Fruit fly (Drosophila melanogaster) whole organism, embryonic: ENCODE results near the gene CG8034.

ENCODE experiments used
- Abd-B ChIP-seq: fragments of 200-800 bp; sonication (Bioruptor generic); optimal IDR thresholded peaks from 2 replicates; lab custom pipeline; 2018; ENCODE audit warnings: missing biosample characterization, mild to moderate bottlenecking, missing genetic modification characterization, moderate library complexity
- BEAF-32 ChIP-seq: fragments of 200-800 bp; sonication (Bioruptor generic); optimal IDR thresholded peaks from 3 replicates; lab custom pipeline; 2017; ENCODE audit warnings: missing biosample characterization, missing genetic modification characterization, mild to moderate bottlenecking, moderate library complexity, missing genetic modification reagents
- Blimp-1 ChIP-seq: fragments of 200-800 bp; sonication (Bioruptor generic); optimal IDR thresholded peaks from 3 replicates; lab custom pipeline; 2018; ENCODE audit warnings: missing biosample characterization, missing genetic modification characterization, mild to moderate bottlenecking, moderate library complexity, missing genetic modification reagents
- CG10267 ChIP-seq: fragments of 200-800 bp; sonication (Bioruptor generic); optimal IDR thresholded peaks from 2 replicates; lab custom pipeline; 2018; ENCODE audit warnings: missing biosample characterization, mild to moderate bottlenecking, missing genetic modification characterization, moderate library complexity
- CG10274 ChIP-seq: fragments of 200-800 bp; sonication (Bioruptor generic); optimal IDR thresholded peaks from 3 replicates; lab custom pipeline; 2017; ENCODE audit warnings: missing biosample characterization, mild to moderate bottlenecking, missing genetic modification characterization
- CG10979 ChIP-seq: fragments of 200-800 bp; sonication (Bioruptor generic); optimal IDR thresholded peaks from 2 replicates; lab custom pipeline; 2018; ENCODE audit warnings: missing biosample characterization, mild to moderate bottlenecking, missing genetic modification characterization, moderate library complexity
- CG11695 ChIP-seq: fragments of 200-800 bp; sonication (Bioruptor generic); IDR thresholded peaks from 3 replicates; pipeline ENCODE4 v1.3.6; 2022; ENCODE audit warnings: missing biosample characterization, missing genetic modification characterization
- CG1233 ChIP-seq: fragments of 200-800 bp; sonication (Bioruptor generic); optimal IDR thresholded peaks from 4 replicates; lab custom pipeline; 2018; ENCODE audit warnings: missing biosample characterization, mild to moderate bottlenecking, missing genetic modification characterization
- CG12744 ChIP-seq: fragments of 200-800 bp; sonication (Bioruptor generic); optimal IDR thresholded peaks from 2 replicates; lab custom pipeline; 2016; ENCODE audit warnings: missing biosample characterization, missing genetic modification characterization
- CG14710 ChIP-seq: fragments of 200-800 bp; sonication (Bioruptor generic); optimal IDR thresholded peaks from 3 replicates; lab custom pipeline; 2019; ENCODE audit warnings: missing biosample characterization, mild to moderate bottlenecking, missing genetic modification characterization, moderate library complexity
- CG17359 ChIP-seq: fragments of 200-800 bp; sonication (Bioruptor generic); optimal IDR thresholded peaks from 3 replicates; lab custom pipeline; 2018; ENCODE audit warnings: missing biosample characterization, mild to moderate bottlenecking, missing genetic modification characterization, moderate library complexity
- CG1832 ChIP-seq: fragments of 200-800 bp; sonication (Bioruptor generic); optimal IDR thresholded peaks from 2 replicates; lab custom pipeline; 2017; ENCODE audit warnings: missing biosample characterization, mild to moderate bottlenecking, missing genetic modification characterization, inconsistent platforms
- CG2129 ChIP-seq: fragments of 200-800 bp; sonication (Bioruptor generic); IDR thresholded peaks from 2 replicates; pipeline ENCODE4 v1.3.6; 2022; ENCODE audit warnings: missing biosample characterization, missing genetic modification characterization; ENCODE audit not compliant: partially characterized antibody
- CG2678 ChIP-seq: fragments of 200-800 bp; sonication (Bioruptor generic); optimal IDR thresholded peaks from 3 replicates; lab custom pipeline; 2019; ENCODE audit warnings: missing biosample characterization, mild to moderate bottlenecking, missing genetic modification characterization, moderate library complexity
- CG2712 ChIP-seq: fragments of 200-800 bp; optimal IDR thresholded peaks from 3 replicates; lab custom pipeline; 2019; ENCODE audit warnings: missing biosample characterization, mild to moderate bottlenecking, missing genetic modification characterization, moderate library complexity
- CG3163 ChIP-seq: fragments of 200-800 bp; sonication (Bioruptor generic); optimal IDR thresholded peaks from 3 replicates; lab custom pipeline; 2016; ENCODE audit warnings: missing biosample characterization, missing genetic modification characterization
- CG4360 ChIP-seq: fragments of 200-800 bp; sonication (Bioruptor generic); IDR thresholded peaks from 2 replicates; pipeline ENCODE4 v1.3.6; 2022; ENCODE audit warnings: missing biosample characterization, missing genetic modification characterization
- CG4707 ChIP-seq: fragments of 200-800 bp; sonication (Bioruptor generic); optimal IDR thresholded peaks from 2 replicates; lab custom pipeline; 2018; ENCODE audit warnings: missing biosample characterization, mild to moderate bottlenecking, missing genetic modification characterization, moderate library complexity
- CG8924 ChIP-seq: fragments of 200-800 bp; optimal IDR thresholded peaks from 3 replicates; lab custom pipeline; 2019; ENCODE audit warnings: missing biosample characterization, mild to moderate bottlenecking, missing genetic modification characterization, moderate library complexity
- Drgx ChIP-seq: fragments of 200-800 bp; sonication (Bioruptor generic); IDR thresholded peaks from 2 replicates; pipeline ENCODE4 v1.3.6; 2022; ENCODE audit warnings: missing biosample characterization, missing genetic modification characterization
- E2f1 ChIP-seq: fragments of 200-800 bp; sonication (Bioruptor generic); IDR thresholded peaks from 2 replicates; pipeline ENCODE4 v1.3.6; 2022; ENCODE audit warnings: missing biosample characterization, missing genetic modification characterization
- HmgZ ChIP-seq: fragments of 200-800 bp; sonication (Bioruptor generic); optimal IDR thresholded peaks from 2 replicates; lab custom pipeline; 2018; ENCODE audit warnings: missing biosample characterization, mild to moderate bottlenecking, missing genetic modification characterization
- Mad ChIP-seq: fragments of 200-800 bp; sonication (Bioruptor generic); optimal IDR thresholded peaks from 2 replicates; lab custom pipeline; 2016; ENCODE audit warnings: missing biosample characterization, missing genetic modification characterization
- Med ChIP-seq: fragments of 200-800 bp; sonication (Bioruptor generic); peaks from one replicate; lab custom pipeline; 2016; ENCODE audit warnings: missing biosample characterization, missing genetic modification characterization, mild to moderate bottlenecking, inconsistent platforms, moderate library complexity
- Meics ChIP-seq: fragments of 200-800 bp; sonication (Bioruptor generic); optimal IDR thresholded peaks from 2 replicates; lab custom pipeline; 2017; ENCODE audit warnings: missing biosample characterization, mild to moderate bottlenecking, missing genetic modification characterization
- Oaz ChIP-seq: fragments of 200-800 bp; sonication (Bioruptor generic); IDR thresholded peaks from 2 replicates; pipeline ENCODE4 v1.3.6; 2022; ENCODE audit warnings: missing biosample characterization, missing genetic modification characterization
- Scr ChIP-seq: fragments of 200-800 bp; sonication (Bioruptor generic); IDR thresholded peaks from 2 replicates; pipeline ENCODE4 v1.3.6; 2022; ENCODE audit warnings: missing biosample characterization, missing genetic modification characterization; ENCODE audit not compliant: partially characterized antibody
- Trl ChIP-seq, 3 experiments: fragments of >200 bp in 2 of 3; fragments of 200-800 bp in 1 of 3; sonication (Bioruptor generic) in 1 of 3; optimal IDR thresholded peaks; 2 replicates in 1 of 3; 3 replicates in 2 of 3; lab custom pipeline; 2016 to 2017; ENCODE audit warnings: missing biosample characterization in 1 of 3, missing genetic modification characterization in 1 of 3
- Xrp1 ChIP-seq: fragments of 200-800 bp; sonication (Bioruptor generic); IDR thresholded peaks from 2 replicates; pipeline ENCODE4 v1.3.6; 2022; ENCODE audit warnings: missing biosample characterization, missing genetic modification characterization
- ash1 ChIP-seq: fragments of 200-800 bp; sonication (Bioruptor generic); optimal IDR thresholded peaks from 2 replicates; lab custom pipeline; 2018; ENCODE audit warnings: missing biosample characterization, mild to moderate bottlenecking, missing genetic modification characterization
- cg ChIP-seq: fragments of 200-800 bp; sonication (Bioruptor generic); optimal IDR thresholded peaks from 3 replicates; lab custom pipeline; 2019; ENCODE audit warnings: missing biosample characterization, mild to moderate bottlenecking, missing genetic modification characterization, moderate library complexity
- chm ChIP-seq: fragments of 200-800 bp; sonication (Bioruptor generic); IDR thresholded peaks from 2 replicates; pipeline ENCODE4 v1.3.6; 2022; ENCODE audit warnings: missing biosample characterization, missing genetic modification characterization
- cwo ChIP-seq: fragments of 200-800 bp; sonication (Bioruptor generic); optimal IDR thresholded peaks from 3 replicates; lab custom pipeline; 2017; ENCODE audit warnings: missing biosample characterization, missing genetic modification characterization, mild to moderate bottlenecking, moderate library complexity, missing genetic modification reagents
- dm ChIP-seq: fragments of 200-800 bp; sonication (Bioruptor generic); optimal IDR thresholded peaks from 3 replicates; lab custom pipeline; 2016; ENCODE audit warnings: missing biosample characterization, missing genetic modification characterization
- dysf ChIP-seq: fragments of 200-800 bp; sonication (Bioruptor generic); IDR thresholded peaks from 3 replicates; pipeline ENCODE4 v1.3.6; 2022; ENCODE audit warnings: missing biosample characterization, missing genetic modification characterization
- en ChIP-seq: fragments of 200-800 bp; sonication (Bioruptor generic); optimal IDR thresholded peaks from 2 replicates; lab custom pipeline; 2016; ENCODE audit warnings: missing biosample characterization, missing genetic modification characterization
- h ChIP-seq: fragments of >200 bp; optimal IDR thresholded peaks from 2 replicates; lab custom pipeline; 2017
- inv ChIP-seq: fragments of 200-800 bp; sonication (Bioruptor generic); IDR thresholded peaks from 2 replicates; pipeline ENCODE4 v1.3.6; 2022; ENCODE audit warnings: missing biosample characterization, missing genetic modification characterization; ENCODE audit not compliant: partially characterized antibody
- maf-S ChIP-seq: fragments of 200-800 bp; sonication (Bioruptor generic); optimal IDR thresholded peaks from 2 replicates; lab custom pipeline; 2016; ENCODE audit warnings: missing biosample characterization, missing genetic modification characterization
- peb ChIP-seq: fragments of 200-800 bp; sonication (Bioruptor generic); IDR thresholded peaks from 2 replicates; pipeline ENCODE4 v1.3.6; 2022; ENCODE audit warnings: missing biosample characterization, missing genetic modification characterization
- pum ChIP-seq: fragments of 200-800 bp; sonication (Bioruptor generic); optimal IDR thresholded peaks from 2 replicates; lab custom pipeline; 2016; ENCODE audit warnings: missing biosample characterization, missing genetic modification characterization
- repo ChIP-seq: fragments of 200-800 bp; sonication (Bioruptor generic); optimal IDR thresholded peaks from 2 replicates; lab custom pipeline; 2016; ENCODE audit warnings: missing biosample characterization, missing genetic modification characterization
- row ChIP-seq: fragments of 200-800 bp; sonication (Bioruptor generic); IDR thresholded peaks from 3 replicates; pipeline ENCODE4 v1.3.6; 2022; ENCODE audit warnings: missing biosample characterization, missing genetic modification characterization
- sc ChIP-seq, 3 experiments: fragments of >200 bp in 2 of 3; fragments of 200-800 bp in 1 of 3; sonication (Bioruptor generic) in 1 of 3; optimal IDR thresholded peaks; 2 replicates in 2 of 3; 3 replicates in 1 of 3; lab custom pipeline; 2017; ENCODE audit warnings: mild to moderate bottlenecking in 1 of 3, missing biosample characterization in 1 of 3, missing genetic modification characterization in 1 of 3, missing genetic modification reagents in 1 of 3
- sens ChIP-seq: fragments of 200-800 bp; sonication (Bioruptor generic); peaks from one replicate; lab custom pipeline; 2016; ENCODE audit warnings: missing biosample characterization, missing genetic modification characterization
- slbo ChIP-seq: fragments of 200-800 bp; sonication (Bioruptor generic); IDR thresholded peaks from 2 replicates; pipeline ENCODE4 v1.3.6; 2022; ENCODE audit warnings: missing biosample characterization, missing genetic modification characterization
- ttk ChIP-seq: fragments of 200-800 bp; sonication (Bioruptor generic); IDR thresholded peaks from 2 replicates; pipeline ENCODE4 v2.1.2; 2022; ENCODE audit warnings: missing biosample characterization, missing genetic modification characterization
- unpg ChIP-seq: fragments of 200-800 bp; sonication (Bioruptor generic); optimal IDR thresholded peaks from 3 replicates; lab custom pipeline; 2018; ENCODE audit warnings: missing biosample characterization, mild to moderate bottlenecking, missing genetic modification characterization, moderate library complexity
- wek ChIP-seq: fragments of 200-800 bp; sonication (Bioruptor generic); optimal IDR thresholded peaks from 3 replicates; lab custom pipeline; 2018; ENCODE audit warnings: missing biosample characterization, mild to moderate bottlenecking, missing genetic modification characterization, moderate library complexity

CG8034 gene

dm6 chrX:19264396-19264795 lies 33.6 kb downstream of the CG8034 start:
- peak; percentile 23 for TF ChIP-seq Med (GFP tag; lab: Kevin White, UChicago)
- TF ChIP-seq pum (GFP tag; lab: Kevin White, UChicago): no peak
- peak; percentile 66 for TF ChIP-seq CG1832
- no peak for TF ChIP-seq peb
- peak; percentile 91 for TF ChIP-seq cg (GFP tag; lab: Kevin White, UChicago)
- no peak for TF ChIP-seq CG4360 (GFP tag; lab: Robert Waterston, UW)
- TF ChIP-seq Trl (optimal IDR thresholded peaks at IDR 0.05; lab: Kevin White, UChicago): peak in 1 of 2 experiments; percentile 43
- no peak for TF ChIP-seq Trl (GFP tag; optimal IDR thresholded peaks at IDR 0.05; lab: Kevin White, UChicago)
- TF ChIP-seq sens (GFP tag; lab: Kevin White, UChicago): no peak
- TF ChIP-seq Mad (GFP tag; lab: Kevin White, UChicago): no peak
- TF ChIP-seq row (GFP tag; lab: Robert Waterston, UW): no peak

- TF ChIP-seq Scr (GFP tag; lab: Robert Waterston, UW) (no peak), dm (GFP tag; lab: Kevin White, UChicago) (no peak), dysf (GFP tag; lab: Robert Waterston, UW) (0 out of 3 replicates have a peak, but pooled peaks have one; percentile 33), CG3163 (GFP tag; lab: Kevin White, UChicago) (no peak), inv (GFP tag; lab: Robert Waterston, UW) (no peak), CG2678 (tag; lab: Kevin White, UChicago) (peak; percentile 50), chm (GFP tag; lab: Robert Waterston, UW) (no peak), CG14710 (tag; lab: Kevin White, UChicago) (peak; percentile 20), CG11695 (peak; percentile 43; the same call in 1 of the 3 replicates), BEAF-32 (no peak), Drgx (GFP tag; lab: Robert Waterston, UW) (0 out of 2 replicates have a peak, but pooled peaks have one; percentile 36), ash1 (GFP tag; lab: Kevin White, UChicago) (no peak), HmgZ (no peak), E2f1 (no peak), Abd-B (GFP tag; lab: Kevin White, UChicago) (no peak), Blimp-1 (peak; percentile 16), repo (GFP tag; lab: Kevin White, UChicago) (no peak), en (GFP tag; lab: Kevin White, UChicago) (no peak), CG10979 (peak; percentile 25), CG10267 (tag; lab: Kevin White, UChicago) (peak; percentile 2), slbo (GFP tag; lab: Robert Waterston, UW) (no peak), unpg (peak; percentile 18), CG2129 (GFP tag; lab: Robert Waterston, UW) (no peak), cwo (GFP tag; lab: Kevin White, UChicago) (no peak), wek (GFP tag; lab: Kevin White, UChicago) (no peak), h (lab: Kevin White, UChicago) (no peak), CG8924 (tag; lab: Kevin White, UChicago) (peak; percentile 3), Oaz (GFP tag; lab: Robert Waterston, UW) (no peak), CG1233 (GFP tag; lab: Kevin White, UChicago) (no peak), CG10274 (GFP tag; lab: Kevin White, UChicago) (no peak), Meics (GFP tag; lab: Kevin White, UChicago) (peak; percentile 21), CG12744 (GFP tag; lab: Kevin White, UChicago) (no peak), CG17359 (tag; lab: Kevin White, UChicago) (peak; percentile 49), sc (optimal IDR thresholded peaks at IDR 0.05; lab: Kevin White, UChicago) (no peak), sc (GFP tag; optimal IDR thresholded peaks at IDR 0.05; lab: Kevin White, UChicago) (no peak), ttk (no peak), Xrp1 (GFP tag; lab: Robert Waterston, UW) (peak; percentile 32; the same call in 1 of the 2 replicates), CG2712 (tag; lab: Kevin White, UChicago) (peak; percentile 52), CG4707 (no peak), sens (GFP tag; lab: Kevin White, UChicago) (peak; percentile 54), maf-S (GFP tag; lab: Kevin White, UChicago) (no peak)
Measured at dm6 chrX:19262553-19262952, 35.4 kb downstream of the CG8034 start.
